Fruit fly (Drosophila melanogaster) Kc167 (cell line): Measurements from ENCODE around the gene CG12010.

Source experiments
- Myc ChIP-seq: fragments of >200 bp; optimal IDR thresholded peaks from 2 replicates; lab custom pipeline; 2017; ENCODE audit warnings: missing external identifiers
- Sin3A ChIP-seq: fragments of >200 bp; optimal IDR thresholded peaks from 2 replicates; lab custom pipeline; 2018; ENCODE audit warnings: missing external identifiers
- h ChIP-seq: fragments of >200 bp; optimal IDR thresholded peaks from 3 replicates; lab custom pipeline; 2018; ENCODE audit warnings: missing external identifiers
- insv ChIP-seq: fragments of >200 bp; optimal IDR thresholded peaks from 3 replicates; lab custom pipeline; 2018; ENCODE audit warnings: missing external identifiers
- psq ChIP-seq: fragments of >200 bp; optimal IDR thresholded peaks from 2 replicates; lab custom pipeline; 2017; ENCODE audit warnings: missing external identifiers
- ttk ChIP-seq: sonication (Bioruptor generic); optimal IDR thresholded peaks from 2 replicates; lab custom pipeline; 2017; ENCODE audit warnings: missing external identifiers

Gene CG12010

DNA sequence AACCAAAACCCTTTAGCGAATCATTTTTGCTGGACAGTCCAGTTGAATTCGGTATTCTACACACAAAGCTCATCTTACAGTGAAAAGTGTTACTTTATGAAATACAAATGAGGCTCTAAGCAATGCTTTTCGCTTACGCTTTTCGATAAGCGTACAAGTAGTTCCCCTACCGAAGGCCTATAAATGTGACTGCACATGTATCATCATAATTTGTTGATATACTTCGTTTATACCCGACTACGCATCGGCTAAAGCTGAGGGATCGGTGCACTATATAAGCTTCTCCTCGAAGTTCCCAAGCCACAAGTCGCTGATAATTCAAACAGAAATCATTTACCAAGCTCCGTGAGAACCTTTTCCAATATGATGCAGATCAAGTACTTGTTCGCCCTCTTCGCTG is 4.8 kb upstream of the CG12010 start, which contains the start of gene Drs:
Gene Drs, plus strand, starts transcription at position 301 of the 400 bp plus-strand sequence.
- TF ChIP-seq insv (lab: Kevin White, UChicago) = no peak
- no peak for TF ChIP-seq ttk
- no peak for TF ChIP-seq Sin3A (lab: Kevin White, UChicago)
- no peak for TF ChIP-seq h (lab: Kevin White, UChicago)
- no peak for TF ChIP-seq psq (lab: Kevin White, UChicago)
- no peak for TF ChIP-seq Myc

DNA sequence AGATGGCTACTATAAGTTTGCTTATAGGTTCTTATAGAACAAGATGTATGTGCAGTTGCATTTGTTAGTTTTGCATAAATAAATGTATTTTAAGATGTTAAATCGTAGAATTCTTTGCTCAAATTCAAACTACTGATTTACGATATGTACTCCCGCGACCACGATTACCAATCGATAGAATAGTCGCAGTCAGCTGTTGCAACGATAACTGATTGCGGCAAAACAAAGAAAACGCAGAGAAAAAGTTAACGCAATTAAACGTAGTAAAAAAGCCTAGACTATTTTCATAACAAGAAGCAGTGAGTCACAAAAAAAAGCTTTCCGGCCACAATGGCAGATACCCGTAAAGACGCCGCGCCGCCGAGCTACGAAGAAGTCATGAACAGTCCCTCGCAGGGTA is 2.5 kb downstream of the CG12010 start, which contains the start of gene CG12012:
Gene CG12012, plus strand, starts transcription at position 207 of the 400 bp plus-strand sequence.
- TF ChIP-seq ttk = no peak
- TF ChIP-seq psq (lab: Kevin White, UChicago) = no peak
- TF ChIP-seq Myc = no peak
- no peak for TF ChIP-seq insv (lab: Kevin White, UChicago)
- no peak for TF ChIP-seq Sin3A (lab: Kevin White, UChicago)
- no peak for TF ChIP-seq h (lab: Kevin White, UChicago)

DNA sequence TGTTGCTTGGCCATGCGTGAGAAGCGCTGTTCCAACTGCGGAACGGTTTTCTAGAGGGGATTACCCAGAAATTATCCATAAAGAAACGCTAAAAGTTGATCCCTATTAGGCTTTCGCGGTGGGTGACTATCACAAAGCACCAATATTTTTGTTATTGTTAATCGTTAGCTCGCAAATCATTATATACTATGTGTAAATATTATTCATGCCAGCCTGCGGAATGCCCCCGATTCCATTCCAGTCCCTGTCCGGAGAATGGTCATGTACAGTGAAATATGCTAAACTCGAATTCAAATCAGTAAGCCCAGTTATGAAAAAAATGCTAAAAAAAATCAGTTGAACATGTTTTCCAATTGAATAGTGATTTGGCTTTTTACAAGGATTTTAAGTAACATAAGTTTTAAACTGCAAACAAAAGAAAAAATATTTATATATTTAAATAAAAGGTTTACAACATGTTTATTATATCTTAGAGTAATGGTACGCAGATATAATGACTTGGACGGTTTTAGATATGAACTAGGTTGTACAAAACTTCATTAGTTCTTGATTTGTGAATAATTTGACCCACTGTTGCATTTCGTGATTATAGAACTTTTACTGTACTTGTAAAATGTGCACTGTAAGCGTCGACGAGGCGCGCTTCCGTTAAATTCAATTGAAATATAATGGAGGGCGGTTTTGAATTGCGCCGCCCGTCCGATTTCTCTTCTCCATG is 3.3 kb downstream of the CG12010 start:
- TF ChIP-seq h (lab: Kevin White, UChicago) (no peak), Sin3A (lab: Kevin White, UChicago) (no peak), psq (lab: Kevin White, UChicago) (no peak), ttk (no peak), insv (lab: Kevin White, UChicago) (no peak), Myc (no peak)

DNA sequence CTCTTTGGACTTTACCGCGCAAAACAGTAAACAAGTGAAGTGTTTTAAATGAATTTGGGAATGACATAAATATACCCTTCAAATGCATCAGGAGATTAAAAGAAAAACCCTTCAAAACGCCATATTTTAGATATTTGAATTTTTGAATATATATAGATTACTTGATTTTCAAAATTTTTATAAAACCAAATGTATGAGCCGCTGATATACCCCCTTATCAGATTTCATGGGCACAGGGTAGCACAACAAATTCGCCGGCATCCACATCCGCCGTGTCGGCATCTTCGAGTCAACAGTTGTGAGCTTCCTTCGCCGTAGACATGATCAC is 3.8 kb downstream of the CG12010 start, which contains the start of gene Ids:
Gene Ids, plus strand, starts transcription at position 304 of the 328 bp plus-strand sequence.
- TF ChIP-seq Myc (no peak), h (lab: Kevin White, UChicago) (no peak), Sin3A (lab: Kevin White, UChicago) (no peak), psq (lab: Kevin White, UChicago) (no peak), insv (lab: Kevin White, UChicago) (no peak), ttk (no peak)

DNA sequence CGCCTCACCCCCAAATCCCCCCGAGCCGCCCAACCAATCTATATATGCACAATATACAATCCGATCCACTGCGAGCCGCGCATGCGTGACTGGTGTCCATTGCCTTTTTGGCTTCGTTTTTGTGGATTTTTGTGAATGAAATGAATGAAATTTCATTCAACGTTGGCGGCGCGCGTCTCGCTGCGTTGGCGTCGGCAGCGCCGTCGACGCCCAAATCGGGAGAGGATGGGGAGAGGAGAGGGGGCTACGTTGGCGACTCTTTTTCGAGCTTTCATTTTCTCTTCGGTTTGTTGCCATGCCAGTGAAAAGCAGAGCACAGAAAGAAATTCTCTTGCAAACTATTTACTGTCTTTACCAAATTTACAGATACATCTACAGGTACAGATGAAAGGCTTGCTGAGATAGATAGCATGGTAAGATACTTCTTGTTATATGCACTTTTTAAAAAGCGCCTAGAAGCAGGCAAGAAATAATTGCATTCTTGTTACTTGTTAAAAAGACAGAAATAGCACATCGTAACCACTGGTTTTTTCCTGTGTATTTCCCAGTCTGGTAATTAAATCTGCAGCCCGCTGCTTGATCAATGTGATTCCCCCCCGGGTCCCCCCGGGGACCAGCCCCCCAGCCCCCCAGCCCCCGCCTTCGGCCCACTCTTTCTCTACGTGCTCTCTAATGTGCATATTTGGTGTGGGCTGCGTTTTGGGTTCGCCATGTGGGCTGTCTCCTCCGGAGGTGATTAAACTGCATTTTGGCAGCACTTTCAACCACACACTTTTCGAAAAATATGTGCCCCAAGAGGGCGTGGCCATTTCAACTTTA is 6.4 kb downstream of the CG12010 start:
- TF ChIP-seq ttk = no peak
- TF ChIP-seq insv (lab: Kevin White, UChicago) = no peak
- TF ChIP-seq Myc = no peak
- TF ChIP-seq Sin3A (lab: Kevin White, UChicago) = no peak
- no peak for TF ChIP-seq h (lab: Kevin White, UChicago)
- no peak for TF ChIP-seq psq (lab: Kevin White, UChicago)

DNA sequence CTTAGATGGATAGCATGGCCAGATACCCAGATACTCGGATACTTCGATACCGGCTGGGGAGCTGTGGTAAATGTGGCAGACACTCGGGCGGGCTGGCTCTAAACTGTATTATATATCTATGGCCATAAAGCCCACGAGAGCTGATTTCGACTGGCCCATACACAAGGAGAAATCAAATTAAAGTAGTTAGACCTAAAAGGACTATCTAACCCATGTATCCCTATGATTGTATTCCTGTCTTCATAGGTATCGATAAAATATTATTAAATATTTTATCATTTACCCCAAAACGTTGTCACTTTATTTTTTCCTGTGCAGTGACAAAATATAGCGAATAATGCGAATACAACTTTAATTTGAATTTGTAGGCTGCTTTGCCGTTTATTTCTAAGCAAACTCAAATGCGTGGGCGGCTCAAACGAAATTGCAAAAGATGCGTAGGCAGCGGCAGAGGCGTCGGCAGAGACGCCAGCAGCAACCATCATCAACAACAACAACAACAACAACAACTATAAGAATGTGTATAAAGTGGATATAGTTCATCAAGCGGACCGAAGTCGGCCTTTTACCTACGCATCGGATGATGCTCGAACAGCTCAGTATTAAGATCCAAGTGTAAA is 7.9 kb downstream of the CG12010 start:
- no peak for TF ChIP-seq insv (lab: Kevin White, UChicago)
- TF ChIP-seq Sin3A (lab: Kevin White, UChicago) = no peak
- no peak for TF ChIP-seq ttk
- no peak for TF ChIP-seq psq (lab: Kevin White, UChicago)
- TF ChIP-seq h (lab: Kevin White, UChicago) = no peak
- TF ChIP-seq Myc = no peak

DNA sequence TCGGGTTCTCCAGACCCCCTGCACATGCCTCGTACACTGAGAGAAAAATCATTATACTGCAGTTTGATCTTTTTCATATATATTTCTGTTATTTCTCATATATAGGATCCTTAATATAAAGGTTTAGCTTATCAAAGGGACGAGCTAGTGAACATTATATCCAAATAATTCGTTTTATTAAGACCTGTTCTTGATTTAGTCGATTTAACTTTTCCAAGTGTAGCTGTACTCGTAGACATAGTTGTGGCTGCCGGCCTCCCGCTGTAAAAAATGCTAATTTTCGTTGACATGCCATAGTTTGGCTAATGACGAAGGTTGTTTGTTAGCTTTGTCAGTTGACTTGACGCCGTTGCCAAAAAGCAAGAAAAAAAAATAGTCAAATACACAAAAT is 8.4 kb downstream of the CG12010 start:
- TF ChIP-seq ttk (no peak), h (lab: Kevin White, UChicago) (no peak), psq (lab: Kevin White, UChicago) (no peak), insv (lab: Kevin White, UChicago) (no peak), Sin3A (lab: Kevin White, UChicago) (no peak), Myc (no peak)

DNA sequence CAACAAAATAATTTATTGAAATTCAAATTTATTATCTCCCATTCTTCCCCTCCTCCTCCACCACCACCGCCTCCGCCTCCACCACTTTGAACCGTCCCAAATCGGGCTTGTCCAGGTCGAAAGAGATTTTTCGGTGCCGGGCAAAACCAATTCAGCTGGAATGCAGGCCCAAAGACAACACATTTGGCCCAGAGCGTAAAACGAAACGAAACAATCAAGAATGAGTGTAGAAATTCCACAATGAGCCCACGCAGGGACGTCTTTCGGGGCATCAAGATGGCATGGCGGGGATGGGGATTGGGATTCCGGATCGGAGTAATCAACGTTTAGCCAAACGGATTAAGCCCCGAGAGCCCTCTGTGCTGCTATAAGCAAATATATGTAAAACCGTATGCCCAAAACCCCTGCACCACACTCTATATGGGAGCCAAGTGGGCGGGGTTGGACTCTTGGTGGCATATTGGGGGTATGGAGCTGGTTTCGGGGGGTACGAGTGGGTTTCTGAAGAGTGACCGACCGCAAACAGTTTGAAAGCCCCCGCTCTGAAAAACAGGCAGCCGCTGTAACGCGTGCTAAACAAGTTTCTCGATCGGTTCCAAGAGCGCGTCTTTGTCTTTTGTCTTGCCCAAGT is 10.0 kb downstream of the CG12010 start:
- TF ChIP-seq psq (lab: Kevin White, UChicago) (no peak), Sin3A (lab: Kevin White, UChicago) (no peak), insv (lab: Kevin White, UChicago) (no peak), ttk (no peak), h (lab: Kevin White, UChicago) (no peak), Myc (no peak)

DNA sequence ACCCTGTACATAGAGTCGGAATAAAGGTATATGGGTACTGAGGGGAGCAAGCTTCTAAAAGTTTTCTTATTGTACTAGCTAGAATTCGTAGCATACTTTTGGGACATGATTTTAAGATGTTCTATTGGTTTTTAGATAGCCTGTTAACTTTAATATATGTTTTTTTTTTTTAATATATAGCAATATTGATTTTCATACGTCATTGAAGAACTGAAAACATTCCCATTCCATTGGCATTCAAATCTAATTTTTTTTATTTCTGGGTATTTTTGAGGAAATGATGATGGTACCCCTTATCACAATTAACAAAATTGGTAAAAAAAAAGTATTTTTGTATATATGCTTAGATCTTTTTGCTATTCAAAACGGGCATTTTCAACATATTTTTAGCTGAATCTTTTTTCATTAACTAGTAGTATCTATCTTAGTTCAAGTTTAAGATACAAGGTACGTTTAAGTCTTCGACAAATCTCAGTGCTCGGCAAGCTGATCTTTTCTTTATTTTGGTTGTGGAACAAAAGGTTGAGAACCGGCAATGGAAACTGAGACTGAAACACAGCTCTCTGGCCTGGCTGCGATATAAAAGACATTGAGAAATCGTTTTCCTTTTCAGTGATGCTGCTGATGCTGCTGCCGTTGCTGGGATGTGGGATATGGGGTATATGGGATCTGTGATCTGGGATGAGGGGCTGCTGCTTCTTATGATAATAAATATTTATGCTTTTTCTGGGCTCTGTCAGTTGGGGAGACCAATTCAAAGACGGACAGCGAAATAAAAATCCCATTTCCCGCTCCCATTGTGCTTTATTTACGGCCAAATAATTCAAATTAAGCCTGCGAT is 10.7 kb downstream of the CG12010 start:
- TF ChIP-seq ttk (no peak), Myc (no peak), Sin3A (lab: Kevin White, UChicago) (no peak), insv (lab: Kevin White, UChicago) (no peak), h (lab: Kevin White, UChicago) (no peak)

DNA sequence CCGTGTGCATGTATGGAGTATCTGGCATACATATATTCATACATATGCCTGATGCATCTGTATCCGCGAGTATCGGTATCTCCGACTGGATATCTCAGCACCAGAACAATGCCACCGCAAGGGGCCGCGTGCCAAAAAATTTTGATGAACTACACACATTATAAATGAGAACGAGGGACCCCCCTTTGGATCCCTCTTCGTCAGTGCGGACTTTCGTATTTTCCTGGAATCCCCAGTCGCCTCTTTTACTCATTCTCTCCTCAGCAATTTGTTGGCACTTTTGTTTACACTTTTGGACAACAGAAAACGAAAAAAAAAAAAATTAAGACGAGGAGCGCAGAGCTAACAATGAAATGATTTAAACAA is 11.3 kb downstream of the CG12010 start:
- TF ChIP-seq psq (lab: Kevin White, UChicago) (no peak), Myc (no peak), h (lab: Kevin White, UChicago) (no peak), Sin3A (lab: Kevin White, UChicago) (no peak), insv (lab: Kevin White, UChicago) (no peak), ttk (no peak)

DNA sequence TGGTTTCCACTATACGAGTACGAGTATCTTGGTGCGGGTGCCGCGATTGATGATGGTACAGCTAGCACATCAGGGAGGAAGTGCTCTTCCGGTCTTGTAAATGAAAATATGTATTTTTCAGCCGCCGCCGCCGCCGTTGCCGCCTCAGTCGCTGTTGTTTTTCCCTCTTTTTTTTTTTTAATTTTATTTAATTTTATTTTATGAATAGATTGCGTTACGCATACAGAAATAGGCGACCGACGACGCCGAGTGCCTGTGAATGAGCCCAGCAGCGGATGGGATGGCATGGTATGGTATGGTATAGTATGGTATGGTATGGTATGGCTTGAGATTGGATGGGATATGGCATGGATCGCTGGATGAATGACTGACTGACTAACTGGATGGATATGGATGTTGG is 12.6 kb downstream of the CG12010 start:
- TF ChIP-seq ttk = no peak
- TF ChIP-seq Sin3A (lab: Kevin White, UChicago) = no peak
- TF ChIP-seq Myc = no peak
- no peak for TF ChIP-seq insv (lab: Kevin White, UChicago)
- TF ChIP-seq h (lab: Kevin White, UChicago) = no peak
- TF ChIP-seq psq (lab: Kevin White, UChicago) = no peak
